Worm (Caenorhabditis elegans): ENCODE results near the gene ugt-22.
"Not testable (repeated sequence)": the region's sequence is repeated elsewhere in the genome, so short reads cannot be mapped to it uniquely, and the experiment has no call there.

ugt-22 gene

ce11 chrIV:13639027-13639426, at the start of gene ugt-22:
Gene ugt-22, plus strand, starts transcription at chrIV:13639260.
- no peak for TF ChIP-seq sptf-1 (tag; optimal IDR thresholded peaks at IDR 0.05)
- no peak for TF ChIP-seq nhr-76 (tag; optimal IDR thresholded peaks at IDR 0.05)
- no peak for TF ChIP-seq elt-1 (tag; optimal IDR thresholded peaks at IDR 0.05; ENCODE audit: borderline replicate concordance, insufficient read depth)
- no peak for TF ChIP-seq lsy-2 (tag; optimal IDR thresholded peaks at IDR 0.05)
- TF ChIP-seq mls-2 (tag; optimal IDR thresholded peaks at IDR 0.05): no peak
- no peak for TF ChIP-seq blmp-1 (tag; optimal IDR thresholded peaks at IDR 0.05)
- TF ChIP-seq tbx-8 (GFP tag; optimal IDR thresholded peaks at IDR 0.05): no peak
- no peak for TF ChIP-seq ham-2 (GFP tag; optimal IDR thresholded peaks at IDR 0.05)
- no peak for TF ChIP-seq ces-1 (GFP tag; optimal IDR thresholded peaks at IDR 0.05)
- no peak for TF ChIP-seq nhr-237 (tag; optimal IDR thresholded peaks at IDR 0.05)
- no peak for TF ChIP-seq nhr-28 (tag; optimal IDR thresholded peaks at IDR 0.05)
- TF ChIP-seq M03D4.4 (tag; optimal IDR thresholded peaks at IDR 0.05): no peak
- TF ChIP-seq elt-3 (tag; optimal IDR thresholded peaks at IDR 0.05): no peak
- no peak for TF ChIP-seq sem-2 (GFP tag; optimal IDR thresholded peaks at IDR 0.05)
- TF ChIP-seq snpc-4 (tag; optimal IDR thresholded peaks at IDR 0.05): no peak
- TF ChIP-seq mab-5 (tag; optimal IDR thresholded peaks at IDR 0.05): no peak
- TF ChIP-seq unc-39 (tag; optimal IDR thresholded peaks at IDR 0.05): no peak
- no peak for TF ChIP-seq ceh-39 (tag; optimal IDR thresholded peaks at IDR 0.05)

DNA sequence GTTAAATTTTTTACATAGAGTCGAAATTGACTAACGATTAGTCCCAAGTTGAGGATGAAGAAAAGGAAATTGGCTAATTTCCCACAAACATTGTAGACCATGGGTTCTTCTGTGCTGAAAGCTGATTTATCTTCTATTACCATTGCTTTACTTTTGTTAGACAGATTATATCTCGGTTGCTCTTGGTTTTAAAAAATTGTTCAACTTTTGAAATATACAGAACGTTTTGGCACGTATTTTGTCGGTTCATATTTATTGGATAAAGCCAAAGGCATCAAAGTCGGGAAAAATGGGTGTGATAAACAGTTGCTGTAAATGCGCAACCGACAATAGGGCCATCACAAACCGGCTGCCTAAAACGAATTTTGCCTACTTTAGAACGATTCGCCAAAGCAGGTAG, 47.4 kb upstream of the ugt-22 start, which contains the start of gene tsp-5:
Gene tsp-5, minus strand, starts transcription at position 101 of the 400 bp plus-strand sequence.
- TF ChIP-seq nhr-2 (tag; optimal IDR thresholded peaks at IDR 0.05): no peak
- TF ChIP-seq nhr-76 (tag; optimal IDR thresholded peaks at IDR 0.05): no peak
- TF ChIP-seq nhr-12 (tag; optimal IDR thresholded peaks at IDR 0.05): no peak
- no peak for TF ChIP-seq cnd-1 (tag; optimal IDR thresholded peaks at IDR 0.05)
- no peak for TF ChIP-seq mab-5 (tag; optimal IDR thresholded peaks at IDR 0.05)
- TF ChIP-seq sem-2 (GFP tag; optimal IDR thresholded peaks at IDR 0.05): no peak
- TF ChIP-seq unc-39 (tag; optimal IDR thresholded peaks at IDR 0.05): no peak
- no peak for TF ChIP-seq hlh-1 (tag; optimal IDR thresholded peaks at IDR 0.05)
- no peak for TF ChIP-seq ceh-83 (GFP tag; optimal IDR thresholded peaks at IDR 0.05)
- TF ChIP-seq unc-62 (GFP tag; optimal IDR thresholded peaks at IDR 0.05): no peak
- no peak for TF ChIP-seq elt-3 (tag; optimal IDR thresholded peaks at IDR 0.05)
- TF ChIP-seq sptf-1 (tag; optimal IDR thresholded peaks at IDR 0.05): no peak
- no peak for TF ChIP-seq mep-1 (tag; optimal IDR thresholded peaks at IDR 0.05)
- no peak for TF ChIP-seq zip-8 (tag; optimal IDR thresholded peaks at IDR 0.05)
- no peak for TF ChIP-seq nhr-28 (tag; optimal IDR thresholded peaks at IDR 0.05)

DNA sequence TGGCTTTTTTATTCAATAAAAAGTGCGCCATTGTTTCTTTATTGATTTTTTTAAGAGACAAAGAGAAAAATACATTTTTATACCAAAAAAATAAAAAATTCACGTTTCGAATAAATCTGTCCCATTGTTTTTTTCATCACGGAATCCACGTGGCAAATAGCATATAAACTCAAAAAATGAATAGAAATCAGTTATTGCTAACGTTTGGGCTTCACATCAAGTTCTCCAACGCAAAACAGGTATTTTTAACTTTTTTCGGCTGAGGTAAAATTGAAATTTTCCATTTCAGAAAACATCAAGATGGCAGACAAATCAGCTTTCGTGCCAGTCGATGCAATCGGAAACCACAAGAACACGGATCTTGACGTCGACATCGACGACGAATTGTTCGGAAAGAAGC, 45.7 kb upstream of the ugt-22 start, which contains the start of gene Y45F10B.3:
Gene Y45F10B.3, plus strand, starts transcription at position 301 of the 400 bp plus-strand sequence.
- no peak for TF ChIP-seq nhr-28 (tag; optimal IDR thresholded peaks at IDR 0.05)
- TF ChIP-seq ceh-43 (GFP tag; optimal IDR thresholded peaks at IDR 0.05): no peak
- no peak for TF ChIP-seq elt-1 (tag; optimal IDR thresholded peaks at IDR 0.05; ENCODE audit: borderline replicate concordance, insufficient read depth)
- no peak for TF ChIP-seq snpc-4 (tag; optimal IDR thresholded peaks at IDR 0.05)
- no peak for TF ChIP-seq lin-13 (tag; optimal IDR thresholded peaks at IDR 0.05)
- TF ChIP-seq cnd-1 (tag; optimal IDR thresholded peaks at IDR 0.05): no peak
- TF ChIP-seq elt-3 (tag; optimal IDR thresholded peaks at IDR 0.05): no peak
- TF ChIP-seq mep-1 (tag; optimal IDR thresholded peaks at IDR 0.05): no peak
- no peak for TF ChIP-seq sem-2 (GFP tag; optimal IDR thresholded peaks at IDR 0.05)
- TF ChIP-seq sptf-1 (tag; optimal IDR thresholded peaks at IDR 0.05): no peak
- TF ChIP-seq zip-8 (tag; optimal IDR thresholded peaks at IDR 0.05): no peak
- no peak for TF ChIP-seq hlh-1 (tag; optimal IDR thresholded peaks at IDR 0.05)
- no peak for TF ChIP-seq unc-120 (tag; optimal IDR thresholded peaks at IDR 0.05; ENCODE audit: poor library complexity, severe bottlenecking)
- no peak for TF ChIP-seq nhr-76 (tag; optimal IDR thresholded peaks at IDR 0.05)
- no peak for TF ChIP-seq lsy-2 (tag; optimal IDR thresholded peaks at IDR 0.05)
- no peak for TF ChIP-seq bed-3 (GFP tag; optimal IDR thresholded peaks at IDR 0.05)
- no peak for TF ChIP-seq mab-5 (tag; optimal IDR thresholded peaks at IDR 0.05)
- TF ChIP-seq ces-1 (GFP tag; optimal IDR thresholded peaks at IDR 0.05): no peak
- no peak for TF ChIP-seq M03D4.4 (tag; optimal IDR thresholded peaks at IDR 0.05)

DNA sequence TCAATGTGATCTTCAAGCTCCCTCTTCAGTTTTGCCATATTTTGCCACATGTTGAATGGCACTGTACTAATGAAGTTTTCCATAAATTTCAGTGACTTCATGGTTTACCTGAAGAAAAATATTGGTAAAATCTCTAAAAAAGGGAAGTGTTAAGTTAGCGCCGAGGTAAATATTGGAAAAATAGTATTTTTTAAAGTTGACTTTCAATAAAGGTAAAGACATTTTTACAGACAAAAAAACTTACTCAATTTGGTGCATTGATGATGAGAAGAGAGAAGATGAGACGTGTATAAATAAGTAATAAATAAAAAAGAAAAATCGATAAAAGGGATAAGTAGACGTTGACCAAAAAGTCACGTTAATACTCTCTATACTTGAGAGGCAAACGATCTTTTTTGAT, 41.2 kb upstream of the ugt-22 start, which contains the start of gene Y45F10B.9:
Gene Y45F10B.9, minus strand, starts transcription at position 101 of the 400 bp plus-strand sequence.
- TF ChIP-seq cnd-1, elt-3, ztf-11 (tag; optimal IDR thresholded peaks at IDR 0.05): not testable (repeated sequence)

ce11 chrIV:13600643-13601042, 38.4 kb upstream of the ugt-22 start:
- TF ChIP-seq mab-5 (tag; optimal IDR thresholded peaks at IDR 0.05) (no peak), unc-62 (GFP tag; optimal IDR thresholded peaks at IDR 0.05) (no peak), sptf-1 (tag; optimal IDR thresholded peaks at IDR 0.05) (no peak), pha-4 (tag; optimal IDR thresholded peaks at IDR 0.05) (no peak), M03D4.4 (tag; optimal IDR thresholded peaks at IDR 0.05) (no peak), lin-32 (GFP tag; optimal IDR thresholded peaks at IDR 0.05) (no peak), drap-1 (GFP tag; optimal IDR thresholded peaks at IDR 0.05) (no peak), zip-8 (tag; optimal IDR thresholded peaks at IDR 0.05) (no peak), nhr-28 (tag; optimal IDR thresholded peaks at IDR 0.05) (no peak), ztf-11 (tag; optimal IDR thresholded peaks at IDR 0.05) (no peak)
